Worm (Caenorhabditis elegans) whole organism, L4/young adult: ENCODE results near the gene R08C7.11.

Experiments used
- W03F9.2 ChIP-seq: fragments of 150-350 bp; optimal IDR thresholded peaks from 2 replicates; lab custom pipeline; 2014; ENCODE audit warnings: missing biosample characterization, missing genetic modification characterization
- dao-5 ChIP-seq: sonication (generic microtip); optimal IDR thresholded peaks from 2 replicates; lab custom pipeline; 2016; ENCODE audit warnings: missing genotype, missing genetic modification characterization, moderate library complexity, missing compliant biosample characterization
- him-1 ChIP-seq: sonication (generic microtip); optimal IDR thresholded peaks from 2 replicates; lab custom pipeline; 2016; ENCODE audit warnings: missing genotype, missing genetic modification reagents, missing genetic modification characterization, missing compliant biosample characterization

DNA sequence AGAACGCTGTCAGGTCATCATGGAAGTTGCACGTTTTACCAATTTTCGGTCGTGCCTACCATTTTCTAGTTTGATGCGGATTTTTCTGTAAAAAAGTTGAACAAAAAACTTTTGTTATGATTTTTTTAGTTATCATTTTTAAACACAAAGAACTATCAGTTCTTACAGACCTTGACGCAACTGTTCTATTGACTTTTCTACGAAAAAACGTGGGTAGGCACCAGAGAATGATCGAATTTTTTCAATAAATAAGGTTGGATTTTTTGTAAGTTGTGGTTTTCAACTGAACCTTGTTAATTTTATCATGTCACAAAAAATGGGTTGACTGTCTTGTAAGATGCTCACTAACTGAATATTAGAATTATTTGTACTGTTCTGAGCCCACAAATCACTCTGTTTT is 23.9 kb upstream of the R08C7.11 start:
- no peak for TF ChIP-seq dao-5
- TF ChIP-seq W03F9.2 (tag; lab: Kevin White, UChicago) = no peak
- TF ChIP-seq him-1 (tag; lab: Kevin White, UChicago) = no peak
